Worm (Caenorhabditis elegans) whole organism, L4 larva: ENCODE results near the gene dos-3.

Experiments used
- ama-1 ChIP-seq: fragments of 150-350 bp; optimal IDR thresholded peaks from 2 replicates; lab custom pipeline; 2014; ENCODE audit warnings: inconsistent platforms, mixed read lengths
- hlh-30 ChIP-seq: sonication (generic microtip); optimal IDR thresholded peaks from 2 replicates; lab custom pipeline; 2017; ENCODE audit warnings: antibody characterized with exemption, mild to moderate bottlenecking, missing genetic modification characterization, missing compliant biosample characterization; ENCODE audit not compliant: insufficient read depth
- nhr-77 ChIP-seq: fragments of 150-350 bp; optimal IDR thresholded peaks from 2 replicates; lab custom pipeline; 2014; ENCODE audit warnings: missing biosample characterization, missing genetic modification characterization

DNA sequence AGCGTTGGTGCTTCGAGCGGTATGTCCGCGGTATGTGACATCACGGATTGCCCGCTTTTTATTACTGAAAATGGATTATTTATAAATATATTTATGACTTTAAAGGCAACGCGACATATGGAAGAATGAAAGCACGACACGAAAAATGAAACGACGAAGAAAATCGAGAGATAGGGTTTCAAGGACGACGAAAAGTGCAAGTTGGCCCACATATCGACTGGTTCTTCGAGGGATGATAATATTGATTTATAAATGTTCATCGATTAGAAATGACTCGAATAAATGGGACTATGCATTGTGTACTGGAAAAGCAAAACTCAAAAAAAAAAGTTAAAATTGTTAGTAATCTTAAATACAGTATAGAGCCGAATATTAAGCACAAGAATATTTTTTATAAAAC lies 47.3 kb upstream of the dos-3 start, which contains the start of gene zer-1:
- TF ChIP-seq hlh-30 (tag; lab: Kevin White, UChicago) = no peak
- TF ChIP-seq ama-1 (lab: Kevin White, UChicago) = no peak
- TF ChIP-seq nhr-77 (tag; lab: Kevin White, UChicago) = no peak
